Worm (Caenorhabditis elegans) whole organism, young adult: ENCODE data around the gene F21D9.2.

Experiments used
- madf-3 ChIP-seq: fragments of 200-800 bp; sonication (Bioruptor generic); IDR thresholded peaks from 2 replicates; pipeline ENCODE4 v1.3.6; 2022; ENCODE audit warnings: missing genetic modification reagents, missing genetic modification characterization, missing compliant biosample characterization
- madf-8 ChIP-seq: fragments of 200-800 bp; sonication (Bioruptor generic); conservative IDR thresholded peaks from 2 replicates; pipeline ENCODE4 v1.3.6; 2022; ENCODE audit warnings: missing genetic modification reagents, missing genetic modification characterization, missing compliant biosample characterization
- ztf-25 ChIP-seq: fragments of 200-800 bp; sonication (Bioruptor generic); IDR thresholded peaks from 2 replicates; pipeline ENCODE4 v1.3.6; 2022; ENCODE audit warnings: missing genetic modification reagents, missing genetic modification characterization, missing compliant biosample characterization

ce11 chrV:19306906-19307305, 44.7 kb upstream of the F21D9.2 start, which contains the start of gene F55C9.15:
- TF ChIP-seq ztf-25 (GFP tag; lab: Robert Waterston, UW) = no peak
- no peak for TF ChIP-seq madf-8 (GFP tag; lab: Robert Waterston, UW)
- no peak for TF ChIP-seq madf-3 (GFP tag; lab: Robert Waterston, UW)
